Fruit fly (Drosophila melanogaster): ENCODE results near the gene Irk3.

The Irk3 gene

DNA sequence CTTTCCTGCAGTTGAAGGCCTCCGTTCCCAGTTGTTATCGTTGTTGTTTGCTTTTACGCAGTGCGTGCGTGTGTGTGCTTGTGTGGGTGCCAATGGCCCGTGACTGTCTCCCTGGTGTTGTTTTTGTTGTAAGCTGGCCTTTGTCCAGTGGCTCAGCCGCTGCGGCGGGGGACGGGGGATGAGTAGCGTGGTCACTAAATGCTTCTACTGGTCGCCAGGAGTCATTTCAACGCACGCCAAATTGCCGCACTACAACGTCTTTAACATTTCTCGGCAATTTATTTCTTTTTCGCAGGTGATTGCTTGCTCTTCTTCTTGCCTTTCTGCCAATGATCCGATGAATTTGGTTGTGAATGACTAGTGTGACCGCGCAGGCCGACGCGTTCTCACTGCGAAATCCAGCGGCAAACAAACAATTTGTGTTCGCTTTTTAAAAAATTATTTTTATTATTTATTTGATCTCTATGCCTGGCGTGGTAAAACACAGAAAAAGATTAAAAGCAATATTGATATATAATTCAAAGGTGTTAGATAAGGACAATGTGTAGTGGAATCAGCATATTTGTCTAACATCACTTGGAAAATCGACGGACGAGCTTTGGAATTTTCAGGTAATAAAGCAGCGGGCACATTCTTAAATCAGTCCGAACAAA lies 5.2 kb downstream of the Irk3 start, which contains the start of the genes Faf2 and Grip71 (continued):
- TF ChIP-seq B-H2 (GFP tag; optimal IDR thresholded peaks at IDR 0.05) (peak; percentile 83), Lpt (GFP tag; optimal IDR thresholded peaks at IDR 0.05) (no peak), Hsf (GFP tag; optimal IDR thresholded peaks at IDR 0.05) (peak; percentile 94), inv (GFP tag; IDR thresholded peaks at IDR 0.05; ENCODE audit: partially characterized antibody) (no peak; the same call in 1 of the 2 replicates), CG7745 (tag; optimal IDR thresholded peaks at IDR 0.05) (no peak), B-H1 (GFP tag; IDR thresholded peaks at IDR 0.05) (peak; percentile 94), Dek (tag; optimal IDR thresholded peaks at IDR 0.05) (peak; percentile 92), Neu2 (GFP tag; optimal IDR thresholded peaks at IDR 0.05; ENCODE audit: borderline replicate concordance) (no peak), tna (GFP tag; IDR thresholded peaks at IDR 0.05; ENCODE audit: partially characterized antibody) (no peak), Ssrp (tag; optimal IDR thresholded peaks at IDR 0.05) (peak; percentile 95), pan (optimal IDR thresholded peaks at IDR 0.05) (no peak), pan (GFP tag; optimal IDR thresholded peaks at IDR 0.05 in 1 of 2, IDR thresholded peaks at IDR 0.05 in 1 of 2) (peak in 1 of 2 experiments; percentile 95), dati (GFP tag; IDR thresholded peaks at IDR 0.05) (peak; percentile 87), CG12155 (GFP tag; optimal IDR thresholded peaks at IDR 0.05) (peak; percentile 91), gcm2 (GFP tag; optimal IDR thresholded peaks at IDR 0.05) (no peak), lilli (GFP tag; optimal IDR thresholded peaks at IDR 0.05) (peak; percentile 96), CG7556 (GFP tag; optimal IDR thresholded peaks at IDR 0.05) (peak; percentile 78), MESR4 (GFP tag; optimal IDR thresholded peaks at IDR 0.05) (peak; percentile 96), bigmax (GFP tag; optimal IDR thresholded peaks at IDR 0.05) (peak; percentile 26), wor (GFP tag; IDR thresholded peaks at IDR 0.05) (peak; percentile 90), CG32772 (GFP tag; IDR thresholded peaks at IDR 0.05) (peak; percentile 97), bcd (GFP tag; optimal IDR thresholded peaks at IDR 0.05) (peak; percentile 94), CG10147 (GFP tag; optimal IDR thresholded peaks at IDR 0.05) (peak; percentile 83), CG14050 (GFP tag; IDR thresholded peaks at IDR 0.05) (peak; percentile 92), CG9437 (GFP tag; optimal IDR thresholded peaks at IDR 0.05) (peak; percentile 16), CG16813 (GFP tag; IDR thresholded peaks at IDR 0.05; ENCODE audit: partially characterized antibody) (peak; percentile 51; the same call in 2 of the 3 replicates), Dip3 (GFP tag; optimal IDR thresholded peaks at IDR 0.05) (peak; percentile 86), gt (GFP tag; IDR thresholded peaks at IDR 0.05) (peak; percentile 92), CG6765 (GFP tag; optimal IDR thresholded peaks at IDR 0.05) (peak; percentile 38), zfh1 (GFP tag; IDR thresholded peaks at IDR 0.05) (peak; percentile 96), CoRest (tag; optimal IDR thresholded peaks at IDR 0.05) (peak; percentile 96), en (GFP tag; optimal IDR thresholded peaks at IDR 0.05) (peak; percentile 44), sens (GFP tag) (peak; percentile 99), Fer2 (tag; optimal IDR thresholded peaks at IDR 0.05) (peak; percentile 81), Meics (GFP tag; optimal IDR thresholded peaks at IDR 0.05) (peak; percentile 82), CG16863 (GFP tag; optimal IDR thresholded peaks at IDR 0.05) (peak; percentile 76), nerfin-2 (GFP tag; IDR thresholded peaks at IDR 0.05; ENCODE audit: partially characterized antibody) (no peak), Sry-δ (GFP tag; optimal IDR thresholded peaks at IDR 0.05) (peak; percentile 60), D (optimal IDR thresholded peaks at IDR 0.05) (no peak), D (GFP tag; optimal IDR thresholded peaks at IDR 0.05) (peak; percentile 80), CG5245 (GFP tag; optimal IDR thresholded peaks at IDR 0.05) (peak; percentile 87), CG17912 (GFP tag; optimal IDR thresholded peaks at IDR 0.05) (peak; percentile 62), CG6254 (GFP tag; optimal IDR thresholded peaks at IDR 0.05) (peak; percentile 63), dmrt99B (tag; optimal IDR thresholded peaks at IDR 0.05) (peak; percentile 85), abd-A (tag; optimal IDR thresholded peaks at IDR 0.05) (no peak), ap (GFP tag; IDR thresholded peaks at IDR 0.05) (peak; percentile 93), slou (GFP tag; optimal IDR thresholded peaks at IDR 0.05) (peak; percentile 89), CG12236 (GFP tag; optimal IDR thresholded peaks at IDR 0.05) (no peak), vvl (GFP tag; IDR thresholded peaks at IDR 0.05) (peak; percentile 96), CG6854 (GFP tag; optimal IDR thresholded peaks at IDR 0.05) (no peak)

Measured in whole organism, embryonic.